Worm (Caenorhabditis elegans) whole organism, L4 larva: ENCODE measurements around the gene F53F4.17.

Source experiments
- D1046.2 ChIP-seq: fragments of 200-800 bp; sonication (Bioruptor generic); IDR thresholded peaks from 2 replicates; pipeline ENCODE4 v1.3.6; 2022; ENCODE audit warnings: missing genetic modification characterization, missing compliant biosample characterization
- F10B5.3 ChIP-seq: sonication (generic microtip); optimal IDR thresholded peaks from 2 replicates; lab custom pipeline; 2016; ENCODE audit warnings: mild to moderate bottlenecking, missing genetic modification characterization, missing compliant biosample characterization
- F37D6.2 ChIP-seq: sonication (generic microtip); optimal IDR thresholded peaks from 2 replicates; lab custom pipeline; 2016; ENCODE audit warnings: mild to moderate bottlenecking, missing genetic modification characterization, missing compliant biosample characterization
- T20F7.1 ChIP-seq: fragments of 200-800 bp; sonication (Bioruptor generic); optimal IDR thresholded peaks from 2 replicates; lab custom pipeline; 2018; ENCODE audit warnings: mild to moderate bottlenecking, missing genetic modification characterization, missing compliant biosample characterization
- ZK337.2 ChIP-seq: fragments of 200-800 bp; sonication (Bioruptor generic); IDR thresholded peaks from 2 replicates; pipeline ENCODE4 v1.3.6; 2022; ENCODE audit warnings: missing genetic modification reagents, missing genetic modification characterization, missing compliant biosample characterization
- ZK546.5 ChIP-seq, 2 experiments: sonication (generic microtip); optimal IDR thresholded peaks; 2 replicates each; lab custom pipeline; 2017; ENCODE audit warnings: missing biosample characterization in 2 of 2, missing genetic modification characterization in 2 of 2
- aha-1 ChIP-seq: fragments of 150-350 bp; peaks from one replicate; lab custom pipeline; 2014; ENCODE audit warnings: missing biosample characterization, missing genetic modification characterization
- arid-1 ChIP-seq: fragments of 200-800 bp; sonication (Bioruptor generic); conservative IDR thresholded peaks from 2 replicates; pipeline ENCODE4 v1.3.6; 2022; ENCODE audit warnings: missing genetic modification reagents, missing genetic modification characterization, missing compliant biosample characterization
- ceh-62 ChIP-seq: sonication (generic microtip); optimal IDR thresholded peaks from 2 replicates; lab custom pipeline; 2017; ENCODE audit warnings: missing biosample characterization, missing genetic modification characterization
- daf-16 ChIP-seq, 3 experiments: sonication (generic microtip); optimal IDR thresholded peaks; 2 replicates each; lab custom pipeline; 2016 to 2017; ENCODE audit warnings: missing genetic modification characterization in 3 of 3, missing genetic modification reagents in 3 of 3, mild to moderate bottlenecking in 2 of 3, missing compliant biosample characterization in 2 of 3, missing biosample characterization in 1 of 3, moderate library complexity in 1 of 3
- dmd-6 ChIP-seq: fragments of 200-800 bp; sonication (Bioruptor generic); IDR thresholded peaks from 2 replicates; pipeline ENCODE4 v1.3.6; 2022; ENCODE audit warnings: missing genetic modification reagents, missing genetic modification characterization, missing compliant biosample characterization
- dpl-1 ChIP-seq: fragments of 150-350 bp; optimal IDR thresholded peaks from 2 replicates; lab custom pipeline; 2014; ENCODE audit warnings: missing biosample characterization, missing genetic modification reagents, missing genetic modification characterization
- dve-1 ChIP-seq: sonication (generic microtip); optimal IDR thresholded peaks from 2 replicates; lab custom pipeline; 2017; ENCODE audit warnings: antibody characterized with exemption, mild to moderate bottlenecking, missing genetic modification characterization, missing compliant biosample characterization; ENCODE audit not compliant: insufficient read depth
- egl-27 ChIP-seq: sonication (generic microtip); optimal IDR thresholded peaks from 3 replicates; lab custom pipeline; 2017; ENCODE audit warnings: missing biosample characterization, missing genetic modification reagents, missing genetic modification characterization
- hif-1 ChIP-seq, 2 experiments: sonication (generic microtip); optimal IDR thresholded peaks; 2 replicates each; lab custom pipeline; 2016 to 2017; ENCODE audit warnings: missing compliant biosample characterization in 2 of 2, missing genetic modification characterization in 2 of 2, missing genetic modification reagents in 2 of 2, missing genotype in 2 of 2, mild to moderate bottlenecking in 1 of 2
- hlh-11 ChIP-seq: fragments of 200-800 bp; sonication (Bioruptor generic); optimal IDR thresholded peaks from 2 replicates; lab custom pipeline; 2018; ENCODE audit warnings: mild to moderate bottlenecking, missing genetic modification characterization, missing compliant biosample characterization
- hlh-30 ChIP-seq: sonication (generic microtip); optimal IDR thresholded peaks from 2 replicates; lab custom pipeline; 2017; ENCODE audit warnings: antibody characterized with exemption, mild to moderate bottlenecking, missing genetic modification characterization, missing compliant biosample characterization; ENCODE audit not compliant: insufficient read depth
- hmg-1.1 ChIP-seq: fragments of 200-800 bp; sonication (Bioruptor generic); IDR thresholded peaks from 2 replicates; pipeline ENCODE4 v1.3.6; 2022; ENCODE audit warnings: missing genetic modification reagents, missing genetic modification characterization, missing compliant biosample characterization
- lin-13 ChIP-seq: fragments of 150-350 bp; optimal IDR thresholded peaks from 2 replicates; lab custom pipeline; 2014; ENCODE audit warnings: missing biosample characterization, missing genetic modification reagents, missing genetic modification characterization
- lin-15B ChIP-seq: fragments of 150-350 bp; sonication (generic microtip); optimal IDR thresholded peaks from 3 replicates; lab custom pipeline; 2014; ENCODE audit warnings: missing biosample characterization, missing genetic modification characterization
- lin-38 ChIP-seq: fragments of 200-800 bp; sonication (Bioruptor generic); IDR thresholded peaks from 2 replicates; pipeline ENCODE4 v1.3.6; 2022; ENCODE audit warnings: missing genetic modification reagents, missing genetic modification characterization, missing compliant biosample characterization
- lsy-2 ChIP-seq, 2 experiments: fragments of 150-350 bp in 1 of 2; sonication (generic microtip) in 1 of 2; optimal IDR thresholded peaks; 2 replicates each; lab custom pipeline; 2014 to 2017; ENCODE audit warnings: missing biosample characterization in 2 of 2, missing genetic modification characterization in 2 of 2
- mep-1 ChIP-seq: fragments of 150-350 bp; sonication (generic microtip); optimal IDR thresholded peaks from 3 replicates; lab custom pipeline; 2014; ENCODE audit warnings: missing biosample characterization, missing genetic modification characterization
- mes-2 ChIP-seq: sonication (generic microtip); optimal IDR thresholded peaks from 2 replicates; lab custom pipeline; 2016; ENCODE audit warnings: missing genotype, mild to moderate bottlenecking, missing genetic modification characterization, missing compliant biosample characterization; ENCODE audit not compliant: poor library complexity, severe bottlenecking
- nhr-10 ChIP-seq: fragments of 150-350 bp; optimal IDR thresholded peaks from 2 replicates; lab custom pipeline; 2014; ENCODE audit warnings: missing biosample characterization, missing genetic modification characterization
- nhr-111 ChIP-seq: fragments of 200-800 bp; sonication (Bioruptor generic); optimal IDR thresholded peaks from 2 replicates; lab custom pipeline; 2018; ENCODE audit warnings: mild to moderate bottlenecking, missing genetic modification characterization, missing compliant biosample characterization
- nhr-28 ChIP-seq: fragments of 150-350 bp; optimal IDR thresholded peaks from 2 replicates; lab custom pipeline; 2014; ENCODE audit warnings: missing biosample characterization, missing genetic modification characterization
- nhr-48 ChIP-seq: sonication (generic microtip); optimal IDR thresholded peaks from 2 replicates; lab custom pipeline; 2016; ENCODE audit warnings: mild to moderate bottlenecking, missing genetic modification characterization, missing compliant biosample characterization
- nhr-6 ChIP-seq: fragments of 150-350 bp; optimal IDR thresholded peaks from 2 replicates; lab custom pipeline; 2014; ENCODE audit warnings: missing biosample characterization, missing genetic modification characterization
- nhr-77 ChIP-seq: fragments of 150-350 bp; optimal IDR thresholded peaks from 2 replicates; lab custom pipeline; 2014; ENCODE audit warnings: missing biosample characterization, missing genetic modification characterization
- pha-4 ChIP-seq, 2 experiments: fragments of 150-350 bp in 1 of 2; fragments of 200-800 bp in 1 of 2; sonication (Bioruptor generic) in 1 of 2; IDR thresholded peaks in 1 of 2; optimal IDR thresholded peaks in 1 of 2; 2 replicates each; pipeline versions ENCODE4 v1.3.6 to Lab custom; 2014 to 2022; ENCODE audit warnings: missing genetic modification characterization in 2 of 2, missing genetic modification reagents in 2 of 2, missing biosample characterization in 1 of 2, missing compliant biosample characterization in 1 of 2
- pqm-1 ChIP-seq: sonication (generic microtip); optimal IDR thresholded peaks from 2 replicates; lab custom pipeline; 2017; ENCODE audit warnings: missing biosample characterization, missing genetic modification characterization
- saeg-2 ChIP-seq: fragments of 200-800 bp; sonication (Bioruptor generic); IDR thresholded peaks from 2 replicates; pipeline ENCODE4 v1.3.6; 2022; ENCODE audit warnings: missing genetic modification reagents, missing genetic modification characterization, missing compliant biosample characterization
- sdz-12 ChIP-seq: fragments of 200-800 bp; sonication (Bioruptor generic); optimal IDR thresholded peaks from 2 replicates; lab custom pipeline; 2018; ENCODE audit warnings: mild to moderate bottlenecking, missing genetic modification characterization, missing compliant biosample characterization
- set-16 ChIP-seq: fragments of 200-800 bp; sonication (Bioruptor generic); IDR thresholded peaks from 2 replicates; pipeline ENCODE4 v1.3.6; 2022; ENCODE audit warnings: missing genetic modification reagents, missing genetic modification characterization, missing compliant biosample characterization
- snpc-1.2 ChIP-seq: fragments of 200-800 bp; sonication (Bioruptor generic); IDR thresholded peaks from 2 replicates; pipeline ENCODE4 v1.3.6; 2022; ENCODE audit warnings: missing genetic modification reagents, missing genetic modification characterization, missing compliant biosample characterization
- spr-3 ChIP-seq: fragments of 200-800 bp; sonication (Bioruptor generic); optimal IDR thresholded peaks from 2 replicates; lab custom pipeline; 2018; ENCODE audit warnings: mild to moderate bottlenecking, missing genetic modification characterization, missing compliant biosample characterization
- tra-1 ChIP-seq: fragments of 200-800 bp; sonication (Bioruptor generic); IDR thresholded peaks from 2 replicates; pipeline ENCODE4 v1.3.6; 2022; ENCODE audit warnings: missing genetic modification reagents, missing genetic modification characterization, missing compliant biosample characterization
- unc-62 ChIP-seq, 3 experiments: fragments of 150-350 bp in 1 of 3; sonication (generic microtip); optimal IDR thresholded peaks in 2 of 3; peaks in 1 of 3; 1 replicate in 1 of 3; 2 replicates in 2 of 3; lab custom pipeline; 2014 to 2017; ENCODE audit warnings: missing biosample characterization in 3 of 3, missing genetic modification characterization in 3 of 3, missing genetic modification reagents in 3 of 3, missing genotype in 1 of 3
- vab-7 ChIP-seq: fragments of 200-800 bp; sonication (Bioruptor generic); IDR thresholded peaks from 2 replicates; pipeline ENCODE4 v1.3.6; 2022; ENCODE audit warnings: missing genetic modification reagents, missing genetic modification characterization, missing compliant biosample characterization
- zag-1 ChIP-seq: fragments of 150-350 bp; optimal IDR thresholded peaks from 2 replicates; lab custom pipeline; 2014; ENCODE audit warnings: missing biosample characterization, missing genetic modification characterization
- zfp-3 ChIP-seq: fragments of 200-800 bp; sonication (Bioruptor generic); conservative IDR thresholded peaks from 2 replicates; pipeline ENCODE4 v1.3.6; 2022; ENCODE audit warnings: missing genetic modification reagents, missing genetic modification characterization, missing compliant biosample characterization
- zip-11 ChIP-seq: fragments of 200-800 bp; sonication (Bioruptor generic); IDR thresholded peaks from 2 replicates; pipeline ENCODE4 v1.3.6; 2022; ENCODE audit warnings: missing genetic modification characterization, missing compliant biosample characterization
- ztf-7 ChIP-seq: fragments of 150-350 bp; optimal IDR thresholded peaks from 2 replicates; lab custom pipeline; 2014; ENCODE audit warnings: missing biosample characterization, missing genetic modification characterization

The F53F4.17 gene

DNA sequence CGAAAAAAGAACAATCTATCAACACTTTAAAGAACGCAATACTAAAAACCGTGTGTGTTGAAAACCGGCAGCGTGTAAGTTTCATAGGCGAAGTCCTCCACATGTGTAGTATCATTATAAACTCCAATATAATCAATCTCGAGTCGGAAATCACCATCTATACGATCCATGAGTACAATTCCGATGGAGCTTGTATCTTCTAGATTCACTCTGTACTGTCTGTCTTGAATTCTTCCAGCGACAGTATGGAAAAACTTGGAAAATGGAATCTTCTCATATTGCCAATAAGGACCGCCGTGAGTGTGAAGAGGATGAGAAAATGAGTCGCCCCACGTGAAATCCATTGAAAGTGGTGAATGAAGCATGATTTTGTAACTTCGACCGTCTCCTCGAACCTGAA, 21.0 kb upstream of the F53F4.17 start (continued):
- peak in 1 of 2 experiments; percentile 14 for TF ChIP-seq lsy-2 (tag; optimal IDR thresholded peaks at IDR 0.05; lab: Kevin White, UChicago)
- peak; percentile 69 for TF ChIP-seq lin-38 (GFP tag; lab: Robert Waterston, UW)
- TF ChIP-seq arid-1 (GFP tag; lab: Robert Waterston, UW), result no peak
- peak in 1 of 2 experiments; percentile 22 for TF ChIP-seq unc-62 (GFP tag; optimal IDR thresholded peaks at IDR 0.05 in 1 of 2; lab: Kevin White, UChicago)
- no peak for TF ChIP-seq unc-62 (tag; optimal IDR thresholded peaks at IDR 0.05; lab: Kevin White, UChicago)
- no peak for TF ChIP-seq nhr-111 (GFP tag; lab: Kevin White, UChicago)
- no peak for TF ChIP-seq ZK337.2 (GFP tag; lab: Robert Waterston, UW)
- 0 out of 2 replicates have a peak, but pooled peaks have one; percentile 9 for TF ChIP-seq D1046.2 (GFP tag; lab: Robert Waterston, UW)
- TF ChIP-seq aha-1 (tag; lab: Kevin White, UChicago), result peak; percentile 88
- TF ChIP-seq lin-13 (GFP tag; lab: Kevin White, UChicago), result no peak
- TF ChIP-seq, all 104 proteins: peak for 22

DNA sequence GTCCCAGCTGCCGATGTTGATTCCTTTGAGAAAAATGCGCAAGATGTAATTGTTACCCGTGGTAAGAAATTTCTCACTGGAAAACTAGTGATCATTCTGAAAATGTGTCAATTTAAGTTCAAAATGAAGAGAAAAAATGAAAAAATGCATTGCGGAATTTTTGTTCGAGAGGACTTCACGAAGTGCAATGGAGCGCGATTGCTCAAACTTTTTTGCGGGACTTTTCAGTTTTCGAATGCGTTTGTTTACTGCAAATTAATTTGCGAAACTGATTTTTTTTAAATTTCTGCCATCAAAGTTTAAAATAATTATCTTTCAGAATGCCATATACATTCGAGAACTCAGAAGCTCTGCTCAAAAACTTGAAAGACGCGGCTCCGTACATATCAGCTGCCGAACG, 19.5 kb upstream of the F53F4.17 start, which contains the start of the genes nuaf-1 and bir-2:
Gene nuaf-1 (minus strand): TSS at position 98 of the 400 bp plus-strand sequence.
Gene bir-2 (plus strand): TSS at position 318 of the 400 bp plus-strand sequence.
- TF ChIP-seq hmg-1.1 (GFP tag; lab: Robert Waterston, UW) (0 out of 2 replicates have a peak, but pooled peaks have one; percentile 19), zip-11 (GFP tag; lab: Robert Waterston, UW) (no peak), set-16 (no peak), nhr-28 (tag; lab: Kevin White, UChicago) (no peak), zfp-3 (GFP tag; lab: Robert Waterston, UW) (no peak), spr-3 (GFP tag; lab: Kevin White, UChicago) (no peak), daf-16 (GFP tag; optimal IDR thresholded peaks at IDR 0.05; lab: Kevin White, UChicago) (no peak), daf-16 (tag; optimal IDR thresholded peaks at IDR 0.05; lab: Kevin White, UChicago) (peak; percentile 12), hlh-11 (tag; lab: Kevin White, UChicago) (peak; percentile 39), saeg-2 (no peak), zag-1 (tag; lab: Kevin White, UChicago) (no peak), mes-2 (tag; lab: Kevin White, UChicago) (peak; percentile 82), mep-1 (tag; lab: Kevin White, UChicago) (peak; percentile 53), F10B5.3 (no peak), dve-1 (tag; lab: Kevin White, UChicago) (peak; percentile 52), ztf-7 (tag; lab: Kevin White, UChicago) (no peak), vab-7 (GFP tag; lab: Robert Waterston, UW) (no peak), T20F7.1 (GFP tag; lab: Kevin White, UChicago) (no peak), ceh-62 (tag; lab: Kevin White, UChicago) (no peak), nhr-10 (tag; lab: Kevin White, UChicago) (no peak), tra-1 (GFP tag; lab: Robert Waterston, UW) (no peak), F37D6.2 (tag; lab: Kevin White, UChicago) (no peak), lin-15B (peak; percentile 29), nhr-6 (tag; lab: Kevin White, UChicago) (peak; percentile 90), nhr-77 (tag; lab: Kevin White, UChicago) (no peak), hif-1 (tag; optimal IDR thresholded peaks at IDR 0.05; lab: Kevin White, UChicago) (peak in 1 of 2 experiments; percentile 4), lin-13 (GFP tag; lab: Kevin White, UChicago) (no peak), nhr-48 (tag; lab: Kevin White, UChicago) (no peak), dpl-1 (GFP tag; lab: Kevin White, UChicago) (peak; percentile 81), sdz-12 (no peak), lsy-2 (tag; optimal IDR thresholded peaks at IDR 0.05; lab: Kevin White, UChicago) (peak in 1 of 2 experiments; percentile 65), pqm-1 (tag; lab: Kevin White, UChicago) (no peak), egl-27 (tag; lab: Kevin White, UChicago) (no peak), dmd-6 (GFP tag; lab: Robert Waterston, UW) (no peak), ZK546.5 (tag; optimal IDR thresholded peaks at IDR 0.05; lab: Kevin White, UChicago) (no peak), lin-38 (GFP tag; lab: Robert Waterston, UW) (peak; percentile 95), hlh-30 (tag; lab: Kevin White, UChicago) (peak; percentile 51), snpc-1.2 (GFP tag; lab: Robert Waterston, UW) (0 out of 2 replicates have a peak, but pooled peaks have one; percentile 37), aha-1 (tag; lab: Kevin White, UChicago) (peak; percentile 86), pha-4 (GFP tag; IDR thresholded peaks at IDR 0.05; lab: Robert Waterston, UW) (no peak), pha-4 (tag; optimal IDR thresholded peaks at IDR 0.05; lab: Kevin White, UChicago) (no peak)
- TF ChIP-seq, all 104 proteins: peak for 15
